Worm (Caenorhabditis elegans) whole organism, L1 larva: Measurements from ENCODE around the gene srw-8.

Source experiments
- C04F5.9 ChIP-seq: sonication (generic microtip); optimal IDR thresholded peaks from 2 replicates; lab custom pipeline; 2016; ENCODE audit warnings: missing genetic modification characterization, missing compliant biosample characterization
- C16A3.4 ChIP-seq: fragments of 150-350 bp; optimal IDR thresholded peaks from 2 replicates; lab custom pipeline; 2014; ENCODE audit warnings: missing biosample characterization, missing genetic modification characterization
- alr-1 ChIP-seq: fragments of 200-800 bp; sonication (Bioruptor generic); optimal IDR thresholded peaks from 2 replicates; lab custom pipeline; 2018; ENCODE audit warnings: borderline replicate concordance, mild to moderate bottlenecking, missing genetic modification characterization, missing compliant biosample characterization
- aly-2 ChIP-seq: fragments of 150-350 bp; optimal IDR thresholded peaks from 2 replicates; lab custom pipeline; 2014; ENCODE audit warnings: missing biosample characterization, missing genetic modification characterization
- blmp-1 ChIP-seq: fragments of 150-350 bp; optimal IDR thresholded peaks from 2 replicates; lab custom pipeline; 2014; ENCODE audit warnings: missing biosample characterization, missing genetic modification characterization
- dsc-1 ChIP-seq: sonication (generic microtip); optimal IDR thresholded peaks from 2 replicates; lab custom pipeline; 2016; ENCODE audit warnings: mild to moderate bottlenecking, missing genetic modification characterization, missing compliant biosample characterization
- efl-1 ChIP-seq, 4 experiments: fragments of 150-350 bp; optimal IDR thresholded peaks in 3 of 4; peaks in 1 of 4; 1 replicate in 1 of 4; 2 replicates in 3 of 4; lab custom pipeline; 2014; ENCODE audit warnings: missing biosample characterization in 2 of 4, missing genetic modification characterization in 2 of 4, missing genetic modification reagents in 2 of 4
- efl-3 ChIP-seq: fragments of 200-800 bp; sonication (Bioruptor generic); optimal IDR thresholded peaks from 2 replicates; lab custom pipeline; 2018; ENCODE audit warnings: mild to moderate bottlenecking, missing genetic modification characterization, missing compliant biosample characterization
- egl-27 ChIP-seq, 2 experiments: fragments of 150-350 bp in 1 of 2; sonication (generic microtip); optimal IDR thresholded peaks; 3 replicates each; lab custom pipeline; 2017 to 2018; ENCODE audit warnings: missing biosample characterization in 2 of 2, missing genetic modification characterization in 2 of 2, missing genetic modification reagents in 2 of 2
- elt-3 ChIP-seq, 6 experiments: fragments of 150-350 bp in 1 of 6; sonication (generic microtip); optimal IDR thresholded peaks; 2 replicates each; lab custom pipeline; 2017 to 2018; ENCODE audit warnings: missing biosample characterization in 6 of 6, missing genetic modification characterization in 6 of 6, inconsistent platforms in 1 of 6
- fkh-10 ChIP-seq: sonication (generic microtip); optimal IDR thresholded peaks from 2 replicates; lab custom pipeline; 2017; ENCODE audit warnings: missing biosample characterization, missing genetic modification reagents, missing genetic modification characterization
- fkh-8 ChIP-seq: sonication (generic microtip); optimal IDR thresholded peaks from 2 replicates; lab custom pipeline; 2016; ENCODE audit warnings: mild to moderate bottlenecking, missing genetic modification characterization, missing compliant biosample characterization
- irx-1 ChIP-seq: sonication (generic microtip); optimal IDR thresholded peaks from 2 replicates; lab custom pipeline; 2016; ENCODE audit warnings: missing genetic modification characterization, missing compliant biosample characterization
- lir-3 ChIP-seq: sonication (generic microtip); optimal IDR thresholded peaks from 2 replicates; lab custom pipeline; 2016; ENCODE audit warnings: mild to moderate bottlenecking, missing genetic modification characterization, moderate library complexity, missing compliant biosample characterization; ENCODE audit not compliant: poor library complexity
- mep-1 ChIP-seq: fragments of 150-350 bp; optimal IDR thresholded peaks from 2 replicates; lab custom pipeline; 2014; ENCODE audit warnings: missing biosample characterization, missing genetic modification characterization
- nhr-12 ChIP-seq: sonication (generic microtip); optimal IDR thresholded peaks from 2 replicates; lab custom pipeline; 2017; ENCODE audit warnings: missing biosample characterization, missing genetic modification characterization
- nhr-47 ChIP-seq: sonication (generic microtip); optimal IDR thresholded peaks from 2 replicates; lab custom pipeline; 2016; ENCODE audit warnings: mild to moderate bottlenecking, missing genetic modification characterization, moderate library complexity, missing compliant biosample characterization
- nhr-84 ChIP-seq: sonication (generic microtip); optimal IDR thresholded peaks from 2 replicates; lab custom pipeline; 2017; ENCODE audit warnings: missing biosample characterization, missing genetic modification characterization
- nhr-85 ChIP-seq: sonication (generic microtip); peaks from one replicate; lab custom pipeline; 2016; ENCODE audit warnings: missing genetic modification characterization, inconsistent platforms, missing compliant biosample characterization
- pax-3 ChIP-seq: fragments of 200-800 bp; sonication (Bioruptor generic); optimal IDR thresholded peaks from 2 replicates; lab custom pipeline; 2018; ENCODE audit warnings: mild to moderate bottlenecking, missing genetic modification characterization, moderate library complexity, missing compliant biosample characterization
- pqm-1 ChIP-seq: sonication (generic microtip); optimal IDR thresholded peaks from 3 replicates; lab custom pipeline; 2017; ENCODE audit warnings: missing biosample characterization, missing genetic modification characterization
- skn-1 ChIP-seq: fragments of 150-350 bp; optimal IDR thresholded peaks from 2 replicates; lab custom pipeline; 2014; ENCODE audit warnings: missing biosample characterization, missing genetic modification characterization
- snpc-4 ChIP-seq: fragments of 150-350 bp; optimal IDR thresholded peaks from 2 replicates; lab custom pipeline; 2014; ENCODE audit warnings: missing biosample characterization, missing genetic modification characterization
- tbx-2 ChIP-seq: sonication (generic microtip); optimal IDR thresholded peaks from 2 replicates; lab custom pipeline; 2016; ENCODE audit warnings: missing genetic modification characterization, missing compliant biosample characterization
- tlp-1 ChIP-seq: fragments of 150-350 bp; optimal IDR thresholded peaks from 2 replicates; lab custom pipeline; 2014; ENCODE audit warnings: missing biosample characterization, missing genetic modification characterization
- unc-130 ChIP-seq: fragments of 150-350 bp; optimal IDR thresholded peaks from 2 replicates; lab custom pipeline; 2017; ENCODE audit warnings: missing biosample characterization, missing genetic modification characterization, inconsistent platforms
- unc-86 ChIP-seq: sonication (generic microtip); optimal IDR thresholded peaks from 2 replicates; lab custom pipeline; 2016; ENCODE audit warnings: missing genetic modification characterization, missing compliant biosample characterization
- unc-98 ChIP-seq: fragments of 200-800 bp; sonication (Bioruptor generic); IDR thresholded peaks from 2 replicates; pipeline ENCODE4 v1.3.6; 2022; ENCODE audit warnings: missing genetic modification characterization, missing compliant biosample characterization
- vab-15 ChIP-seq: sonication (generic microtip); optimal IDR thresholded peaks from 2 replicates; lab custom pipeline; 2017; ENCODE audit warnings: missing genotype, mild to moderate bottlenecking, missing genetic modification characterization, missing compliant biosample characterization
- xbp-1 ChIP-seq: sonication (generic microtip); optimal IDR thresholded peaks from 2 replicates; lab custom pipeline; 2016; ENCODE audit warnings: missing genetic modification characterization, missing compliant biosample characterization
- zip-4 ChIP-seq: fragments of 200-800 bp; sonication (Bioruptor generic); optimal IDR thresholded peaks from 2 replicates; lab custom pipeline; 2018; ENCODE audit warnings: mild to moderate bottlenecking, missing genetic modification characterization, moderate library complexity, missing compliant biosample characterization
- ztf-11 ChIP-seq, 2 experiments: sonication (generic microtip); optimal IDR thresholded peaks; 2 replicates each; lab custom pipeline; 2016 to 2017; ENCODE audit warnings: missing genetic modification characterization in 2 of 2, missing biosample characterization in 1 of 2, missing compliant biosample characterization in 1 of 2
- ztf-4 ChIP-seq: fragments of 150-350 bp; optimal IDR thresholded peaks from 2 replicates; lab custom pipeline; 2014; ENCODE audit warnings: missing biosample characterization, missing genetic modification characterization

Gene srw-8

ce11 chrV:3017930-3018329 is 16.2 kb downstream of the srw-8 start:
- TF ChIP-seq pax-3 (tag; lab: Kevin White, UChicago) (no peak), unc-98 (GFP tag; lab: Robert Waterston, UW) (no peak), fkh-10 (GFP tag; lab: Kevin White, UChicago) (no peak), egl-27 (tag; optimal IDR thresholded peaks at IDR 0.05; lab: Kevin White, UChicago) (no peak), unc-130 (no peak), nhr-84 (no peak), dsc-1 (tag; lab: Kevin White, UChicago) (no peak), alr-1 (tag; lab: Kevin White, UChicago) (no peak), nhr-47 (no peak), C16A3.4 (tag; lab: Kevin White, UChicago) (no peak), elt-3 (tag; optimal IDR thresholded peaks at IDR 0.05; lab: Kevin White, UChicago) (no peak), ztf-11 (tag; optimal IDR thresholded peaks at IDR 0.05; lab: Kevin White, UChicago) (no peak), xbp-1 (no peak), snpc-4 (tag; lab: Kevin White, UChicago) (no peak), irx-1 (tag; lab: Kevin White, UChicago) (no peak), mep-1 (tag; lab: Kevin White, UChicago) (no peak), pqm-1 (no peak), unc-86 (no peak), fkh-8 (tag; lab: Kevin White, UChicago) (no peak)

ce11 chrV:3014185-3014584 is 20.0 kb downstream of the srw-8 start, which contains the start of gene K12D9.1:
TSS of gene K12D9.1 (plus strand) at chrV:3014485.
- TF ChIP-seq aly-2 (tag; lab: Kevin White, UChicago) (no peak), efl-1 (optimal IDR thresholded peaks at IDR 0.05; lab: Kevin White, UChicago) (no peak), efl-1 (GFP tag; optimal IDR thresholded peaks at IDR 0.05 in 1 of 2; lab: Kevin White, UChicago) (peak in 1 of 2 experiments; percentile 18)

ce11 chrV:3011394-3011793 is 22.7 kb downstream of the srw-8 start, which contains the start of gene srw-135:
TSS of gene srw-135 (minus strand) at chrV:3011494.
- no peak for TF ChIP-seq zip-4 (GFP tag; lab: Kevin White, UChicago)
- no peak for TF ChIP-seq ztf-4 (tag; lab: Kevin White, UChicago)
- no peak for TF ChIP-seq tlp-1 (tag; lab: Kevin White, UChicago)
- TF ChIP-seq tbx-2 (tag; lab: Kevin White, UChicago), result no peak
- TF ChIP-seq pax-3 (tag; lab: Kevin White, UChicago), result no peak
- TF ChIP-seq skn-1, result no peak
- TF ChIP-seq efl-1 (optimal IDR thresholded peaks at IDR 0.05; lab: Kevin White, UChicago), result no peak
- TF ChIP-seq efl-1 (GFP tag; optimal IDR thresholded peaks at IDR 0.05 in 1 of 2; lab: Kevin White, UChicago), result no peak
- no peak for TF ChIP-seq vab-15 (tag; lab: Kevin White, UChicago)
- TF ChIP-seq efl-3 (GFP tag; lab: Kevin White, UChicago), result no peak
- TF ChIP-seq fkh-10 (GFP tag; lab: Kevin White, UChicago), result no peak

- TF ChIP-seq snpc-4 (tag; lab: Kevin White, UChicago), result no peak
- no peak for TF ChIP-seq C04F5.9 (tag; lab: Kevin White, UChicago)
- no peak for TF ChIP-seq nhr-12 (tag; lab: Kevin White, UChicago)
These were observed 23.7 kb downstream of the srw-8 start, which contains the start of gene srw-136 for ce11 chrV:3010468-3010867. TSS of gene srw-136 (minus strand) at chrV:3010568.

ce11 chrV:3005964-3006363 is 28.2 kb downstream of the srw-8 start, which contains the start of gene srw-112:
TSS of gene srw-112 (minus strand) at chrV:3006064.
- TF ChIP-seq nhr-85, result no peak
- peak; percentile 0 for TF ChIP-seq fkh-8 (tag; lab: Kevin White, UChicago)

- TF ChIP-seq xbp-1 (no peak), C04F5.9 (tag; lab: Kevin White, UChicago) (no peak), lir-3 (tag; lab: Kevin White, UChicago) (no peak), blmp-1 (no peak)
- TF ChIP-seq, all 84 proteins: peak for 0
These were observed 34.4 kb downstream of the srw-8 start, which contains the start of gene srw-119 for ce11 chrV:2999736-3000135. TSS of gene srw-119 (minus strand) at chrV:2999836.
